Fruit fly (Drosophila melanogaster) whole organism, embryonic: ENCODE measurements around the gene AP-2mu.

Source experiments
- CG11723 ChIP-seq: fragments of 200-800 bp; sonication (Bioruptor generic); optimal IDR thresholded peaks from 2 replicates; lab custom pipeline; 2017; ENCODE audit warnings: missing biosample characterization, mild to moderate bottlenecking, missing genetic modification characterization
- CG12071 ChIP-seq: fragments of 200-800 bp; sonication (Bioruptor generic); optimal IDR thresholded peaks from 3 replicates; lab custom pipeline; 2018; ENCODE audit warnings: missing biosample characterization, mild to moderate bottlenecking, missing genetic modification characterization
- CG12299 ChIP-seq: fragments of 200-800 bp; sonication (Bioruptor generic); optimal IDR thresholded peaks from 2 replicates; lab custom pipeline; 2018; ENCODE audit warnings: missing biosample characterization, mild to moderate bottlenecking, missing genetic modification characterization
- CG14860 ChIP-seq: fragments of 200-800 bp; sonication (Bioruptor generic); IDR thresholded peaks from 3 replicates; pipeline ENCODE4 v1.3.6; 2022; ENCODE audit warnings: missing biosample characterization, missing genetic modification characterization; ENCODE audit not compliant: partially characterized antibody
- CG15011 ChIP-seq: fragments of 200-800 bp; sonication (Bioruptor generic); optimal IDR thresholded peaks from 3 replicates; lab custom pipeline; 2018; ENCODE audit warnings: missing biosample characterization, mild to moderate bottlenecking, missing genetic modification characterization
- CG15269 ChIP-seq: fragments of 200-800 bp; sonication (Bioruptor generic); optimal IDR thresholded peaks from 2 replicates; lab custom pipeline; 2018; ENCODE audit warnings: missing biosample characterization, mild to moderate bottlenecking, missing genetic modification characterization, moderate library complexity
- CG15601 ChIP-seq: fragments of 200-800 bp; sonication (Bioruptor generic); optimal IDR thresholded peaks from 3 replicates; lab custom pipeline; 2019; ENCODE audit warnings: missing biosample characterization, mild to moderate bottlenecking, missing genetic modification characterization, moderate library complexity
- CG1603 ChIP-seq: fragments of 200-800 bp; sonication (Bioruptor generic); optimal IDR thresholded peaks from 2 replicates; lab custom pipeline; 2019; ENCODE audit warnings: missing biosample characterization, mild to moderate bottlenecking, missing genetic modification characterization, moderate library complexity
- CG17359 ChIP-seq: fragments of 200-800 bp; sonication (Bioruptor generic); optimal IDR thresholded peaks from 3 replicates; lab custom pipeline; 2018; ENCODE audit warnings: missing biosample characterization, mild to moderate bottlenecking, missing genetic modification characterization, moderate library complexity
- CG17829 ChIP-seq: fragments of 200-800 bp; optimal IDR thresholded peaks from 2 replicates; lab custom pipeline; 2019; ENCODE audit warnings: missing biosample characterization, mild to moderate bottlenecking, missing genetic modification characterization, moderate library complexity
- CG18599 ChIP-seq: fragments of 200-800 bp; sonication (Bioruptor generic); optimal IDR thresholded peaks from 3 replicates; lab custom pipeline; 2017; ENCODE audit warnings: missing biosample characterization, missing genetic modification characterization, mild to moderate bottlenecking, moderate library complexity, missing genetic modification reagents
- CG3163 ChIP-seq: fragments of 200-800 bp; sonication (Bioruptor generic); optimal IDR thresholded peaks from 3 replicates; lab custom pipeline; 2016; ENCODE audit warnings: missing biosample characterization, missing genetic modification characterization
- CG32767 ChIP-seq: fragments of 200-800 bp; sonication (Bioruptor generic); IDR thresholded peaks from 2 replicates; pipeline ENCODE4 v1.3.6; 2022; ENCODE audit warnings: missing biosample characterization, missing genetic modification characterization
- CG3847 ChIP-seq: fragments of 200-800 bp; sonication (Bioruptor generic); IDR thresholded peaks from 2 replicates; pipeline ENCODE4 v1.3.6; 2022; ENCODE audit warnings: missing biosample characterization, missing genetic modification characterization
- CG4854 ChIP-seq: fragments of 200-800 bp; sonication (Bioruptor generic); optimal IDR thresholded peaks from 2 replicates; lab custom pipeline; 2016; ENCODE audit warnings: missing biosample characterization, missing genetic modification characterization, inconsistent platforms
- CG7372 ChIP-seq: fragments of 200-800 bp; sonication (Bioruptor generic); IDR thresholded peaks from 2 replicates; pipeline ENCODE4 v1.3.6; 2022; ENCODE audit warnings: missing biosample characterization, missing genetic modification characterization
- CG7963 ChIP-seq: fragments of 200-800 bp; sonication (Bioruptor generic); IDR thresholded peaks from 3 replicates; pipeline ENCODE4 v1.3.6; 2022; ENCODE audit warnings: missing biosample characterization, missing genetic modification characterization; ENCODE audit not compliant: partially characterized antibody
- CG8089 ChIP-seq: fragments of 200-800 bp; sonication (Bioruptor generic); optimal IDR thresholded peaks from 3 replicates; lab custom pipeline; 2016; ENCODE audit warnings: missing biosample characterization, missing genetic modification characterization
- CG8388 ChIP-seq: fragments of 200-800 bp; sonication (Bioruptor generic); optimal IDR thresholded peaks from 2 replicates; lab custom pipeline; 2019; ENCODE audit warnings: missing biosample characterization, mild to moderate bottlenecking, missing genetic modification characterization, moderate library complexity
- Dip3 ChIP-seq: fragments of 200-800 bp; sonication (Bioruptor generic); optimal IDR thresholded peaks from 3 replicates; lab custom pipeline; 2016; ENCODE audit warnings: missing biosample characterization, missing genetic modification characterization
- E2f1 ChIP-seq: fragments of 200-800 bp; sonication (Bioruptor generic); IDR thresholded peaks from 2 replicates; pipeline ENCODE4 v1.3.6; 2022; ENCODE audit warnings: missing biosample characterization, missing genetic modification characterization
- E2f2 ChIP-seq: fragments of 200-800 bp; sonication (Bioruptor generic); IDR thresholded peaks from 2 replicates; pipeline ENCODE4 v1.3.6; 2022; ENCODE audit warnings: missing biosample characterization, missing genetic modification characterization
- Fer2 ChIP-seq: fragments of 200-800 bp; sonication (Bioruptor generic); optimal IDR thresholded peaks from 2 replicates; lab custom pipeline; 2018; ENCODE audit warnings: missing biosample characterization, mild to moderate bottlenecking, missing genetic modification characterization, moderate library complexity
- PHDP ChIP-seq: fragments of 200-800 bp; sonication (Bioruptor generic); optimal IDR thresholded peaks from 3 replicates; lab custom pipeline; 2018; ENCODE audit warnings: missing biosample characterization, mild to moderate bottlenecking, missing genetic modification characterization, moderate library complexity
- TFAM ChIP-seq: fragments of 200-800 bp; sonication (Bioruptor generic); optimal IDR thresholded peaks from 2 replicates; lab custom pipeline; 2017; ENCODE audit warnings: missing biosample characterization, missing genetic modification characterization, inconsistent platforms
- az2 ChIP-seq: fragments of 200-800 bp; sonication (Bioruptor generic); optimal IDR thresholded peaks from 3 replicates; lab custom pipeline; 2016; ENCODE audit warnings: missing biosample characterization, missing genetic modification characterization
- caup ChIP-seq: fragments of 200-800 bp; sonication (Bioruptor generic); optimal IDR thresholded peaks from 3 replicates; lab custom pipeline; 2017; ENCODE audit warnings: missing biosample characterization, mild to moderate bottlenecking, missing genetic modification characterization, moderate library complexity; ENCODE audit not compliant: severe bottlenecking
- ci ChIP-seq: fragments of 200-800 bp; sonication (Bioruptor generic); IDR thresholded peaks from 3 replicates; pipeline ENCODE4 v1.3.6; 2022; ENCODE audit warnings: missing biosample characterization, missing genetic modification characterization
- corto ChIP-seq: fragments of 200-800 bp; sonication (Bioruptor generic); optimal IDR thresholded peaks from 2 replicates; lab custom pipeline; 2016; ENCODE audit warnings: missing biosample characterization, mild to moderate bottlenecking, missing genetic modification characterization, moderate library complexity
- crp ChIP-seq, 2 experiments: fragments of 200-800 bp; sonication (Bioruptor generic); optimal IDR thresholded peaks; 2 replicates in 1 of 2; 3 replicates in 1 of 2; lab custom pipeline; 2017; ENCODE audit warnings: missing biosample characterization in 2 of 2, missing genetic modification characterization in 2 of 2, mild to moderate bottlenecking in 1 of 2, moderate library complexity in 1 of 2
- dmrt99B ChIP-seq: fragments of 200-800 bp; sonication (Bioruptor generic); optimal IDR thresholded peaks from 2 replicates; lab custom pipeline; 2018; ENCODE audit warnings: missing biosample characterization, mild to moderate bottlenecking, missing genetic modification characterization, moderate library complexity
- dysf ChIP-seq: fragments of 200-800 bp; sonication (Bioruptor generic); IDR thresholded peaks from 3 replicates; pipeline ENCODE4 v1.3.6; 2022; ENCODE audit warnings: missing biosample characterization, missing genetic modification characterization
- gce ChIP-seq: fragments of 200-800 bp; sonication (Bioruptor generic); IDR thresholded peaks from 3 replicates; pipeline ENCODE4 v1.3.6; 2022; ENCODE audit warnings: missing biosample characterization, missing genetic modification characterization
- gro ChIP-seq: fragments of 200-800 bp; sonication (Bioruptor generic); optimal IDR thresholded peaks from 2 replicates; lab custom pipeline; 2016; ENCODE audit warnings: missing biosample characterization, missing genetic modification characterization
- ham ChIP-seq: fragments of 200-800 bp; sonication (Bioruptor generic); IDR thresholded peaks from 2 replicates; pipeline ENCODE4 v1.3.6; 2022; ENCODE audit warnings: missing biosample characterization, missing genetic modification characterization
- hth ChIP-seq: fragments of >200 bp; optimal IDR thresholded peaks from 2 replicates; lab custom pipeline; 2017; ENCODE audit warnings: inconsistent platforms
- ind ChIP-seq: fragments of 200-800 bp; sonication (Bioruptor generic); optimal IDR thresholded peaks from 3 replicates; lab custom pipeline; 2016; ENCODE audit warnings: missing biosample characterization, missing genetic modification characterization
- insv ChIP-seq, 2 experiments: fragments of 200-800 bp; sonication (Bioruptor generic); optimal IDR thresholded peaks; 3 replicates each; lab custom pipeline; 2016 to 2018; ENCODE audit warnings: missing biosample characterization in 2 of 2, missing genetic modification characterization in 2 of 2
- kni ChIP-seq: fragments of 200-800 bp; sonication (Bioruptor generic); optimal IDR thresholded peaks from 3 replicates; lab custom pipeline; 2017; ENCODE audit warnings: mild to moderate bottlenecking, missing biosample characterization, missing genetic modification reagents, missing genetic modification characterization
- lola ChIP-seq, 3 experiments: fragments of >200 bp in 2 of 3; fragments of 200-800 bp in 1 of 3; sonication (Bioruptor generic) in 1 of 3; optimal IDR thresholded peaks; 2 replicates each; lab custom pipeline; 2017 to 2019; ENCODE audit warnings: missing biosample characterization in 3 of 3, missing genetic modification characterization in 3 of 3, mild to moderate bottlenecking in 1 of 3, moderate library complexity in 1 of 3
- luna ChIP-seq: fragments of 200-800 bp; sonication (Bioruptor generic); optimal IDR thresholded peaks from 2 replicates; lab custom pipeline; 2016; ENCODE audit warnings: missing biosample characterization, missing genetic modification characterization
- mam ChIP-seq: fragments of 200-800 bp; sonication (Bioruptor generic); optimal IDR thresholded peaks from 3 replicates; lab custom pipeline; 2016; ENCODE audit warnings: missing biosample characterization, missing genetic modification characterization
- nerfin-2 ChIP-seq: fragments of 200-800 bp; sonication (Bioruptor generic); IDR thresholded peaks from 2 replicates; pipeline ENCODE4 v1.3.6; 2022; ENCODE audit warnings: missing biosample characterization, missing genetic modification characterization; ENCODE audit not compliant: partially characterized antibody
- odd ChIP-seq: fragments of 200-800 bp; sonication (Bioruptor generic); optimal IDR thresholded peaks from 2 replicates; lab custom pipeline; 2017; ENCODE audit warnings: missing biosample characterization, mild to moderate bottlenecking, missing genetic modification characterization
- prd ChIP-seq, 3 experiments: fragments of >200 bp in 2 of 3; fragments of 200-800 bp in 1 of 3; sonication (Bioruptor generic) in 1 of 3; optimal IDR thresholded peaks in 2 of 3; IDR thresholded peaks in 1 of 3; 2 replicates in 2 of 3; 3 replicates in 1 of 3; pipeline versions ENCODE4 v1.3.6 to Lab custom; 2017 to 2022; ENCODE audit warnings: missing biosample characterization in 1 of 3, missing genetic modification characterization in 1 of 3
- repo ChIP-seq: fragments of 200-800 bp; sonication (Bioruptor generic); optimal IDR thresholded peaks from 2 replicates; lab custom pipeline; 2016; ENCODE audit warnings: missing biosample characterization, missing genetic modification characterization
- shn ChIP-seq: fragments of 200-800 bp; sonication (Bioruptor generic); optimal IDR thresholded peaks from 3 replicates; lab custom pipeline; 2016; ENCODE audit warnings: missing biosample characterization, missing genetic modification characterization
- sr ChIP-seq: fragments of 200-800 bp; sonication (Bioruptor generic); IDR thresholded peaks from 3 replicates; pipeline ENCODE4 v1.3.6; 2022; ENCODE audit warnings: missing biosample characterization, missing genetic modification characterization
- stc ChIP-seq: fragments of 200-800 bp; sonication (Bioruptor generic); IDR thresholded peaks from 2 replicates; pipeline ENCODE4 v1.3.6; 2022; ENCODE audit warnings: missing biosample characterization, missing genetic modification characterization
- zfh2 ChIP-seq: fragments of 200-800 bp; sonication (Bioruptor generic); optimal IDR thresholded peaks from 2 replicates; lab custom pipeline; 2016; ENCODE audit warnings: missing biosample characterization, missing genetic modification characterization

AP-2mu gene

dm6 chr3R:22421618-22422017 lies 40.6 kb upstream of the AP-2mu start (continued):
- TF ChIP-seq mam (GFP tag; lab: Kevin White, UChicago): peak; percentile 74
- no peak for TF ChIP-seq CG7963 (GFP tag; lab: Robert Waterston, UW)
- no peak for TF ChIP-seq crp (GFP tag; optimal IDR thresholded peaks at IDR 0.05; lab: Kevin White, UChicago)
- no peak for TF ChIP-seq hth (lab: Kevin White, UChicago)
- peak; percentile 66 for TF ChIP-seq CG3847
- TF ChIP-seq CG8388: peak; percentile 32
- TF ChIP-seq CG15601: no peak
- peak; percentile 73; the same call in 2 of the 3 replicates for TF ChIP-seq gce
- peak; percentile 41 for TF ChIP-seq CG17829 (tag; lab: Kevin White, UChicago)
- no peak for TF ChIP-seq odd (GFP tag; lab: Kevin White, UChicago)
- no peak for TF ChIP-seq shn
- peak; percentile 56 for TF ChIP-seq Dip3 (GFP tag; lab: Kevin White, UChicago)
- peak; percentile 32 for TF ChIP-seq zfh2 (GFP tag; lab: Kevin White, UChicago)
- TF ChIP-seq CG17359 (tag; lab: Kevin White, UChicago): peak; percentile 65
- no peak for TF ChIP-seq CG15269 (tag; lab: Kevin White, UChicago)
- no peak for TF ChIP-seq CG4854
- peak; percentile 37 for TF ChIP-seq luna (GFP tag; lab: Kevin White, UChicago)
- peak; percentile 62 for TF ChIP-seq ind
- TF ChIP-seq ci (GFP tag; lab: Robert Waterston, UW): peak; percentile 80
- TF ChIP-seq E2f1 (GFP tag; lab: Robert Waterston, UW): peak; percentile 80
- TF ChIP-seq dmrt99B (tag; lab: Kevin White, UChicago): no peak
- TF ChIP-seq PHDP (tag; lab: Kevin White, UChicago): peak; percentile 67
- peak; percentile 45 for TF ChIP-seq corto (GFP tag; lab: Kevin White, UChicago)
- peak; percentile 27 for TF ChIP-seq gro
- peak; percentile 80 for TF ChIP-seq stc (GFP tag; lab: Robert Waterston, UW)
- peak in 1 of 3 experiments; percentile 12 for TF ChIP-seq lola (GFP tag; optimal IDR thresholded peaks at IDR 0.05; lab: Kevin White, UChicago)
- peak; percentile 33 for TF ChIP-seq caup (GFP tag; lab: Kevin White, UChicago)
- no peak for TF ChIP-seq CG1603
- no peak for TF ChIP-seq CG3163 (GFP tag; lab: Kevin White, UChicago)
- TF ChIP-seq CG8089 (GFP tag; lab: Kevin White, UChicago): peak; percentile 38
- TF ChIP-seq repo (GFP tag; lab: Kevin White, UChicago): peak; percentile 51
- peak; percentile 29 for TF ChIP-seq Fer2
- TF ChIP-seq CG32767 (GFP tag; lab: Robert Waterston, UW): peak; percentile 60; the same call in 1 of the 2 replicates
- TF ChIP-seq CG12071: no peak
- TF ChIP-seq TFAM (GFP tag; lab: Kevin White, UChicago): no peak
- no peak for TF ChIP-seq insv (GFP tag; optimal IDR thresholded peaks at IDR 0.05; lab: Kevin White, UChicago)
- no peak for TF ChIP-seq CG14860
- no peak for TF ChIP-seq prd (optimal IDR thresholded peaks at IDR 0.05; lab: Kevin White, UChicago)
- peak; percentile 82 for TF ChIP-seq prd (GFP tag; IDR thresholded peaks at IDR 0.05; lab: Robert Waterston, UW)
- TF ChIP-seq CG15011 (GFP tag; lab: Kevin White, UChicago): no peak
- no peak for TF ChIP-seq nerfin-2
- TF ChIP-seq E2f2 (GFP tag; lab: Robert Waterston, UW): peak; percentile 36
- TF ChIP-seq sr: no peak
- no peak for TF ChIP-seq ham (GFP tag; lab: Robert Waterston, UW)
- peak; percentile 70 for TF ChIP-seq CG18599 (GFP tag; lab: Kevin White, UChicago)
- TF ChIP-seq CG12299: peak; percentile 4
- peak; percentile 72 for TF ChIP-seq CG7372
- no peak for TF ChIP-seq CG11723 (GFP tag; lab: Kevin White, UChicago)
- peak; percentile 56 for TF ChIP-seq az2 (GFP tag; lab: Kevin White, UChicago)
- no peak for TF ChIP-seq kni (GFP tag; lab: Kevin White, UChicago)
- TF ChIP-seq dysf (GFP tag; lab: Robert Waterston, UW): peak; percentile 84
